Worm (Caenorhabditis elegans) whole organism, young adult: ENCODE data around the gene Y39B6A.33.

Source experiments
- F52B5.7 ChIP-seq: sonication (generic microtip); optimal IDR thresholded peaks from 2 replicates; lab custom pipeline; 2016; ENCODE audit warnings: mild to moderate bottlenecking, missing genetic modification characterization, missing compliant biosample characterization
- F57C9.4 ChIP-seq: sonication (generic microtip); optimal IDR thresholded peaks from 2 replicates; lab custom pipeline; 2017; ENCODE audit warnings: mild to moderate bottlenecking, missing genetic modification characterization, missing compliant biosample characterization
- T07F8.4 ChIP-seq: sonication (generic microtip); optimal IDR thresholded peaks from 2 replicates; lab custom pipeline; 2016; ENCODE audit warnings: mild to moderate bottlenecking, missing genetic modification characterization, moderate library complexity, missing compliant biosample characterization
- Y67H2A.10 ChIP-seq: fragments of 200-800 bp; sonication (Bioruptor generic); conservative IDR thresholded peaks from 2 replicates; pipeline ENCODE4 v1.3.6; 2022; ENCODE audit warnings: missing genetic modification reagents, missing genetic modification characterization, missing compliant biosample characterization
- ama-1 ChIP-seq, 3 experiments: fragments of 150-350 bp in 1 of 3; sonication (generic microtip) in 2 of 3; optimal IDR thresholded peaks; 2 replicates each; lab custom pipeline; 2014 to 2018; ENCODE audit warnings: missing biosample characterization in 2 of 3, missing genetic modification characterization in 2 of 3, missing genetic modification reagents in 2 of 3
- bed-2 ChIP-seq: fragments of 200-800 bp; sonication (Bioruptor generic); IDR thresholded peaks from 2 replicates; pipeline ENCODE4 v1.3.6; 2022; ENCODE audit warnings: missing genetic modification reagents, missing genetic modification characterization, missing compliant biosample characterization
- cebp-1 ChIP-seq, 2 experiments: fragments of 200-800 bp in 1 of 2; sonication (Bioruptor generic) in 1 of 2; sonication (generic microtip) in 1 of 2; IDR thresholded peaks in 1 of 2; optimal IDR thresholded peaks in 1 of 2; 2 replicates each; pipeline versions ENCODE4 v1.3.6 to Lab custom; 2017 to 2022; ENCODE audit warnings: missing compliant biosample characterization in 2 of 2, missing genetic modification characterization in 2 of 2, mild to moderate bottlenecking in 1 of 2, missing genetic modification reagents in 1 of 2, moderate library complexity in 1 of 2
- egrh-3 ChIP-seq: fragments of 200-800 bp; sonication (Bioruptor generic); IDR thresholded peaks from 2 replicates; pipeline ENCODE4 v1.3.6; 2022; ENCODE audit warnings: missing genetic modification reagents, missing genetic modification characterization, missing compliant biosample characterization
- fkh-3 ChIP-seq: sonication (generic microtip); optimal IDR thresholded peaks from 2 replicates; lab custom pipeline; 2016; ENCODE audit warnings: mild to moderate bottlenecking, missing genetic modification characterization, missing compliant biosample characterization
- lin-26 ChIP-seq: fragments of 200-800 bp; sonication (Bioruptor generic); IDR thresholded peaks from 2 replicates; pipeline ENCODE4 v1.3.6; 2022; ENCODE audit warnings: missing genetic modification reagents, missing genetic modification characterization, missing compliant biosample characterization
- madf-8 ChIP-seq: fragments of 200-800 bp; sonication (Bioruptor generic); conservative IDR thresholded peaks from 2 replicates; pipeline ENCODE4 v1.3.6; 2022; ENCODE audit warnings: missing genetic modification reagents, missing genetic modification characterization, missing compliant biosample characterization
- mcd-1 ChIP-seq: fragments of 200-800 bp; sonication (Bioruptor generic); IDR thresholded peaks from 2 replicates; pipeline ENCODE4 v1.3.6; 2022; ENCODE audit warnings: missing genetic modification reagents, missing genetic modification characterization, missing compliant biosample characterization
- mel-28 ChIP-seq: sonication (generic microtip); optimal IDR thresholded peaks from 2 replicates; lab custom pipeline; 2016; ENCODE audit warnings: borderline replicate concordance, mild to moderate bottlenecking, missing genetic modification characterization, missing compliant biosample characterization
- mes-4 ChIP-seq: sonication (generic microtip); optimal IDR thresholded peaks from 2 replicates; lab custom pipeline; 2016; ENCODE audit warnings: missing genotype, missing genetic modification characterization, missing compliant biosample characterization
- nfya-2 ChIP-seq: fragments of 200-800 bp; sonication (Bioruptor generic); IDR thresholded peaks from 2 replicates; pipeline ENCODE4 v1.3.6; 2022; ENCODE audit warnings: missing genetic modification reagents, missing genetic modification characterization, missing compliant biosample characterization
- nhr-80 ChIP-seq: sonication (generic microtip); optimal IDR thresholded peaks from 2 replicates; lab custom pipeline; 2016; ENCODE audit warnings: missing genetic modification characterization, missing compliant biosample characterization
- repo-1 ChIP-seq: sonication (generic microtip); optimal IDR thresholded peaks from 2 replicates; lab custom pipeline; 2017; ENCODE audit warnings: mild to moderate bottlenecking, missing genetic modification characterization, missing compliant biosample characterization
- snpc-3.4 ChIP-seq: sonication (generic microtip); optimal IDR thresholded peaks from 2 replicates; lab custom pipeline; 2017; ENCODE audit warnings: missing genetic modification characterization, mild to moderate bottlenecking, missing compliant biosample characterization, antibody characterized with exemption, moderate library complexity, missing genotype, missing genetic modification reagents
- tbx-9 ChIP-seq: sonication (generic microtip); optimal IDR thresholded peaks from 2 replicates; lab custom pipeline; 2016; ENCODE audit warnings: borderline replicate concordance, missing genetic modification characterization, inconsistent platforms, missing compliant biosample characterization
- zfh-2 ChIP-seq: fragments of 200-800 bp; sonication (Bioruptor generic); conservative IDR thresholded peaks from 2 replicates; pipeline ENCODE4 v1.3.6; 2022; ENCODE audit warnings: missing genetic modification reagents, missing genetic modification characterization, missing compliant biosample characterization
- zim-3 ChIP-seq: sonication (generic microtip); optimal IDR thresholded peaks from 2 replicates; lab custom pipeline; 2017; ENCODE audit warnings: mild to moderate bottlenecking, missing genetic modification characterization, moderate library complexity, missing compliant biosample characterization
- ztf-22 ChIP-seq: fragments of 200-800 bp; sonication (Bioruptor generic); optimal IDR thresholded peaks from 2 replicates; lab custom pipeline; 2018; ENCODE audit warnings: mild to moderate bottlenecking, missing genetic modification characterization, moderate library complexity, missing compliant biosample characterization
- ztf-28 ChIP-seq: fragments of 200-800 bp; sonication (Bioruptor generic); IDR thresholded peaks from 2 replicates; pipeline ENCODE4 v1.3.6; 2022; ENCODE audit warnings: missing genetic modification reagents, missing genetic modification characterization, missing compliant biosample characterization
- ztf-6 ChIP-seq: fragments of 200-800 bp; sonication (Bioruptor generic); IDR thresholded peaks from 2 replicates; pipeline ENCODE4 v1.3.6; 2022; ENCODE audit warnings: missing genetic modification reagents, missing genetic modification characterization, missing compliant biosample characterization

Gene Y39B6A.33

DNA sequence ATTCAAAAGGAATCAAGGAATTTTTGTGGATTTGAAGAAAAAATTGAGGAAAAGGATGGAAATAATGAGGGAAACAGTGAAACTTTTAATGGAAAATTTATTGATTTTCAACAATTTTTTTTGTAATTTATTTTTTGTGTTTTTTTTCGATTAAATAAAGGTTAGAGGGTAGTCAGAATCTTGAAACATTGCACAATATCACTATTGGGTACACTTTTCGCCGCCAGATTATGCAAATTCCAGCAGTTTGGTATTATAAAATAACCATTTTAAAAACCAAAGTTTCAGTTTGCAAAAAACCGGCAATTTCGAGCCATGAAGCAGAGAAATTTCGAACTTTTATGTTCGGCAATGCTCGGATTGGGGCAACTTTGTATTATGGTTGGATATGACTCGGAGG lies 29.7 kb downstream of the Y39B6A.33 start, which contains the start of gene Y39B6A.27:
Y39B6A.27 (plus strand) TSS at position 301 of the 400 bp plus-strand sequence.
- no peak for TF ChIP-seq madf-8 (GFP tag; lab: Robert Waterston, UW)
- TF ChIP-seq repo-1 (tag; lab: Kevin White, UChicago) = no peak
- no peak for TF ChIP-seq T07F8.4 (tag; lab: Kevin White, UChicago)
- no peak for TF ChIP-seq ztf-28 (GFP tag; lab: Robert Waterston, UW)
- no peak for TF ChIP-seq bed-2 (GFP tag; lab: Robert Waterston, UW)

DNA sequence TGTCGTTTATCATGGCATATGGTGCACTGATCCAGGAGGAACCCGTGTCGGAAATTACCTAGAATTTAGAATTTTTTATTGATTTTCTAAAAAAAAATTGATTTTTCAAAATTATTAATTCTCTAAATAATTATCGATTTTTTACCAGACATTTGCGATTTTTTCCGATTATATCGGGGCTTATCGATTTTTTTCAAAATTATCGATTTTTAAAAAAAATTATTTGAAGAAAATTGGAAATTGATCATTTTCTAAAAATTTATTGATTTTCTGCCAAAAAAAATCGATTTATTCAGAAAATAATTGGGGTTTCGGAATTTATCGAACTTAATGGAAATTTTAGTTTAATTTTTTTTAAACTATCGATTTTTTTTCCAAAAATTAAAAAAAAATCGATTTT lies 34.3 kb downstream of the Y39B6A.33 start:
- TF ChIP-seq fkh-3 (tag; lab: Kevin White, UChicago) (no peak), tbx-9 (tag; lab: Kevin White, UChicago) (no peak), ztf-22 (GFP tag; lab: Kevin White, UChicago) (no peak), mes-4 (no peak), ama-1 (optimal IDR thresholded peaks at IDR 0.05; lab: Kevin White, UChicago) (no peak), ama-1 (GFP tag; optimal IDR thresholded peaks at IDR 0.05; lab: Kevin White, UChicago) (no peak), nfya-2 (no peak), mel-28 (tag; lab: Kevin White, UChicago) (no peak), ztf-6 (GFP tag; lab: Robert Waterston, UW) (no peak), F52B5.7 (tag; lab: Kevin White, UChicago) (no peak), zim-3 (tag; lab: Kevin White, UChicago) (no peak)
- TF ChIP-seq, all 124 proteins: peak for 0

DNA sequence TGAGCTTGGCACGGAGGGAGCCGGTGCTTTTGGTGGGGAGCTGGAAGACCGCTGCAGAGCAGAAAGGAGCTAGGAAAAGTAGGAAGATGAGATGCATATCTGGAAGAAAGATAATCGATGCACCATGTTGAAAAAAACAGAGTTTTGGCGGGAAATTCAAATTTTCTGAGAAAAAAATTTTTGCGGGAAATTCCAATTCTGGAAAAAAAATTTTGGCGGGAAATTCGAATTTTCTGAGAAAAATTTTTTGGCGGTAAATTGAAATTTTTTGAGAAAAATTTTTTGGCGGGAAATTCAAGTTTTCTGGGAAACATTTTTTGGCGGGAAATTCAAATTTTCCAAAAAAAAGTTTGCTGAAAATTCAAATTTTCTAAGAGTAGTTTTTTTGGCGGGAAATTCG lies 35.5 kb downstream of the Y39B6A.33 start, which contains the start of gene asp-17:
asp-17 (minus strand) TSS at position 101 of the 400 bp plus-strand sequence.
- no peak for TF ChIP-seq F57C9.4 (tag; lab: Kevin White, UChicago)
- TF ChIP-seq nhr-80 (tag; lab: Kevin White, UChicago) = no peak
- TF ChIP-seq, all 124 proteins: peak for 0

DNA sequence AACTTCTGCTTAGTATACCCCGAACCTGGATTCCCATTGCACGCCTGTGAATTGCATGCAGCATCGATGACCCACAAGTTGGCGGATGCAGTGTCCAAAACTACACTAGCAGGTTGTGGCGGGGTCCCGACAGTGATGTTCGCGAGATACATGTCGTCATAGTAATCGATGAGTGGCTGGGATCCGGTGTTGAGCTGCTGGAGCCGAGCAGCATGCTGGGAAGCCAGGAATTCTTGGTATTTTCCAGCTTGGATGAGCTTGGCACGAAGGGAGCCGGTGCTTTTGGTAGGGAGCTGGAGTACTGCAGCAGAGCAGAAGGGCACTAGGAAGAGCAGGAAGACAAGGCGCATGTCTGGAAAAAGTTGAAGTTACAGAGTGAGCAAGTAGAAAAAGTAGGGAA lies 40.5 kb downstream of the Y39B6A.33 start, which contains the start of gene asp-16:
asp-16 (minus strand) TSS at position 350 of the 400 bp plus-strand sequence.
- TF ChIP-seq zfh-2 (GFP tag; lab: Robert Waterston, UW) (peak; percentile 68), egrh-3 (GFP tag; lab: Robert Waterston, UW) (peak; percentile 41; the same call in 1 of the 2 replicates), mel-28 (tag; lab: Kevin White, UChicago) (no peak), snpc-3.4 (tag; lab: Kevin White, UChicago) (no peak)

DNA sequence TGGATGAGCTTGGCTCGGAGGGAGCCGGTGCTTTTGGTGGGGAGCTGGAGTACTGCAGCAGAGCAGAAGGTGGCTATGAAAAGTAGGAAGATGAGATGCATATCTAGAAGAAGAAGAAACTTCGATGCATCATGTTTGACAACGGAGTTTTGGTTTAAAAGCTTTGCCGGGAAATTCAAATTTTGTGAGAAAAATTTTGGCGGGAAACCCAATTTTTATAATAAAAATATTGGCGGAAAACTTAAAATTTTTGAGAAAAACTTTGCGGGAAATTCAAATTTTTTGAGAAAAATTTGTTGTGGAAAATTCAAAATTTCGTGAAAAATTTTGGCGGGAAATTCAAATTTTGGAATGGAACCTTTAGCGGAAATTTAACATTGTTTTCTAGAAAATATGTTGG lies 43.0 kb downstream of the Y39B6A.33 start, which contains the start of gene asp-15:
asp-15 (minus strand) TSS at position 101 of the 400 bp plus-strand sequence.
- TF ChIP-seq lin-26 (GFP tag; lab: Robert Waterston, UW) = 0 out of 2 replicates have a peak, but pooled peaks have one; percentile 12
- TF ChIP-seq nfya-2 = no peak
- no peak for TF ChIP-seq cebp-1 (GFP tag; IDR thresholded peaks at IDR 0.05; lab: Robert Waterston, UW)
- no peak for TF ChIP-seq cebp-1 (tag; optimal IDR thresholded peaks at IDR 0.05; lab: Kevin White, UChicago)

DNA sequence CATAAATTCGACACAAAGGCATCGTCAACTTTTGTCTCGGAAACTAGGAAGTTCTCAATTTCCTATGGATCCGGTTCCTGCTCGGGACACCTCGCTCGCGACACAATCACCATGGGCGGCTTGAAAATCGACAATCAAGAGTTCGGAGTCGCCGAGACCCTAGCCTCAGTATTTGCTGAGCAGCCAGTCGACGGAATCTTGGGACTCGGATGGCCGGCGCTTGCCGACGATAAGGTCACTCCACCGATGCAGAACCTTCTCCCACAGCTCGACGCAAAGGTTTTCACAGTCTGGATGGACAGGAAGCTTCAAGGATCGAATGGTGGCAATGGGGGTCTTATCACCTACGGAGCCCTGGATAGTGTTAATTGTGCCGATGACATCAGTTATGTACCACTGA lies 45.7 kb downstream of the Y39B6A.33 start:
- peak; percentile 73 for TF ChIP-seq zfh-2 (GFP tag; lab: Robert Waterston, UW)
- no peak for TF ChIP-seq Y67H2A.10 (GFP tag; lab: Robert Waterston, UW)
- TF ChIP-seq mcd-1 (GFP tag; lab: Robert Waterston, UW) = 0 out of 2 replicates have a peak, but pooled peaks have one; percentile 11
